Worm (Caenorhabditis elegans): ENCODE data around the gene srbc-10.

Gene srbc-10

DNA sequence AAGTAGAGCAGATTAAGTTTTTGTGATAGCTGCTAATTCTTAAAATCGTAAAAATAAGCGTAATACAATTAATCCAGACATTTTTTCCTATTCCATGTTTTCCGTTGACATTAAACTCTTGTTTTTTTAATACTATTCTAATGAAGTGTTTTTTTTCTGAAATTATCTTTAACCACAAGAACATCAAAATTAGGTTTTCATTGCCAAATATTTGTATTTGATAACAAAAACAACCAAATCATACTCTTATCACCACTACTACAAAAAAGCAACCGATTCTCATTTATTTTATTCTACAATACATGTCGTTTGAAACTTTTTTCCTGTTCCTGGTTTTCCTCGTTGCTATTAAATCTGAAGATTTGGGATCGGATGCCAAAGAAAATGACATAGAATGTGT is 34.3 kb upstream of the srbc-10 start, which contains the start of gene C54F6.17:
Gene C54F6.17 (plus strand): TSS at position 301 of the 400 bp plus-strand sequence.
- TF ChIP-seq unc-62 (GFP tag; optimal IDR thresholded peaks at IDR 0.05): no peak

- TF ChIP-seq vab-15 (tag; optimal IDR thresholded peaks at IDR 0.05) (no peak), zag-1 (tag; optimal IDR thresholded peaks at IDR 0.05) (no peak), dsc-1 (tag; optimal IDR thresholded peaks at IDR 0.05) (no peak), ama-1 (optimal IDR thresholded peaks at IDR 0.05) (no peak), fos-1 (tag; optimal IDR thresholded peaks at IDR 0.05) (no peak), sup-37 (GFP tag; optimal IDR thresholded peaks at IDR 0.05) (no peak), sptf-1 (tag; optimal IDR thresholded peaks at IDR 0.05) (no peak), unc-86 (tag; optimal IDR thresholded peaks at IDR 0.05) (no peak), fkh-10 (GFP tag; optimal IDR thresholded peaks at IDR 0.05) (no peak), ceh-63 (GFP tag; optimal IDR thresholded peaks at IDR 0.05) (no peak)
These were observed 32.9 kb upstream of the srbc-10 start, which contains the start of gene C54F6.18 for ce11 chrV:7525695-7526094. TSS of gene C54F6.18 (plus strand) at chrV:7525995.

ce11 chrV:7524447-7524846 is 31.6 kb upstream of the srbc-10 start, which contains the start of gene C54F6.20:
TSS of gene C54F6.20 (plus strand) at chrV:7524747.
- TF ChIP-seq ztf-11 (tag; optimal IDR thresholded peaks at IDR 0.05) (no peak), efl-1 (optimal IDR thresholded peaks at IDR 0.05) (no peak), efl-1 (GFP tag; optimal IDR thresholded peaks at IDR 0.05 in 1 of 2) (peak in 1 of 2 experiments; percentile 54)

- TF ChIP-seq nhr-76 (tag; optimal IDR thresholded peaks at IDR 0.05) (no peak), efl-3 (GFP tag; optimal IDR thresholded peaks at IDR 0.05) (no peak), isw-1 (GFP tag; IDR thresholded peaks at IDR 0.05) (no peak), C34B4.2 (tag; optimal IDR thresholded peaks at IDR 0.05) (no peak), unc-30 (tag; optimal IDR thresholded peaks at IDR 0.05) (no peak), lin-39 (tag; optimal IDR thresholded peaks at IDR 0.05) (no peak), ceh-88 (GFP tag; IDR thresholded peaks at IDR 0.05) (no peak), unc-86 (tag; optimal IDR thresholded peaks at IDR 0.05) (no peak), unc-98 (GFP tag; IDR thresholded peaks at IDR 0.05) (no peak), skn-1 (tag; optimal IDR thresholded peaks at IDR 0.05) (no peak), ceh-82 (tag; optimal IDR thresholded peaks at IDR 0.05) (no peak), mdl-1 (tag; optimal IDR thresholded peaks at IDR 0.05) (no peak)
These were observed 30.6 kb upstream of the srbc-10 start, which contains the start of gene C54F6.6 for ce11 chrV:7523392-7523791. TSS of gene C54F6.6 (plus strand) at chrV:7523692.

ce11 chrV:7522279-7522678 is 29.5 kb upstream of the srbc-10 start, which contains the start of gene C54F6.15:
TSS of gene C54F6.15 (minus strand) at chrV:7522379.
- TF ChIP-seq C04F5.9 (tag; optimal IDR thresholded peaks at IDR 0.05) (no peak), hpl-2 (GFP tag; optimal IDR thresholded peaks at IDR 0.05) (no peak), swsn-7 (tag; optimal IDR thresholded peaks at IDR 0.05) (no peak), lin-13 (GFP tag; optimal IDR thresholded peaks at IDR 0.05) (no peak), snu-23 (GFP tag; optimal IDR thresholded peaks at IDR 0.05) (no peak), F16B12.6 (tag; optimal IDR thresholded peaks at IDR 0.05) (no peak), aly-2 (tag; optimal IDR thresholded peaks at IDR 0.05) (no peak), nhr-71 (tag; optimal IDR thresholded peaks at IDR 0.05) (no peak), alr-1 (tag; optimal IDR thresholded peaks at IDR 0.05; ENCODE audit: borderline replicate concordance) (no peak), aha-1 (tag; optimal IDR thresholded peaks at IDR 0.05) (no peak), unc-86 (tag; optimal IDR thresholded peaks at IDR 0.05) (no peak), dsc-1 (tag; optimal IDR thresholded peaks at IDR 0.05) (no peak), nhr-237 (tag; optimal IDR thresholded peaks at IDR 0.05) (no peak), ets-5 (GFP tag; IDR thresholded peaks at IDR 0.05) (no peak), fos-1 (tag; optimal IDR thresholded peaks at IDR 0.05) (no peak), zip-4 (GFP tag; optimal IDR thresholded peaks at IDR 0.05) (no peak)

All from whole organism, L1 larva.